Worm (Caenorhabditis elegans) whole organism, L3 larva: ENCODE measurements around the gene H05C05.4.

Source experiments
- ceh-82 ChIP-seq: fragments of 150-350 bp; optimal IDR thresholded peaks from 2 replicates; lab custom pipeline; 2014; ENCODE audit warnings: missing biosample characterization, missing genetic modification characterization
- fkh-10 ChIP-seq: sonication (generic microtip); optimal IDR thresholded peaks from 2 replicates; lab custom pipeline; 2017; ENCODE audit warnings: missing biosample characterization, missing genetic modification reagents, missing genetic modification characterization
- skn-1 ChIP-seq: fragments of 150-350 bp; optimal IDR thresholded peaks from 2 replicates; lab custom pipeline; 2014; ENCODE audit warnings: missing biosample characterization, missing genetic modification characterization

DNA sequence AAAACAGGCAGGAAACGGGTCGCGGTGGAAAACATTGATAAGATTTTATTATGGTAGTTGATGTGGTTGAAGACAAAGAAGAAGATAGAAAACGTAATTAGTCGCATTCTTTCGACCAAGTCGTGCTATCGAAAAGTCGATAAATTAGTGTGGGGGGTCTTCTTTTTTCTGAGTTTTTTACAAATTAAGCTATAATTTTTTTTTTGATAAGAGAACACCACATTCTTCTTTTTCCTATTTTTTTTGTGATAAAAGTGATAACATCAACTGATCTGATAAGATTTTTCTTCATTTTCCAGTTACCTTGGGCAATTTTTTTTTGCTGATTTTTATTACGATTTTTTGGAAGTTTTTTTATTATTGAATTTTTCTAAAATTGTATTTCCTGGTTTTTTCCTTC is 34.9 kb upstream of the H05C05.4 start:
- TF ChIP-seq skn-1: no peak
- TF ChIP-seq fkh-10 (GFP tag; lab: Kevin White, UChicago): no peak
- no peak for TF ChIP-seq ceh-82 (tag; lab: Kevin White, UChicago)
